Fruit fly (Drosophila melanogaster): Measurements from ENCODE around the gene CG31431.

Gene CG31431

dm6 chr3R:21824407-21825006, 46.0 kb upstream of the CG31431 start:
- peak in 1 of 2 experiments; percentile 10 for TF ChIP-seq foxo (GFP tag; optimal IDR thresholded peaks at IDR 0.05)
- peak; percentile 33 for TF ChIP-seq Dif (GFP tag; optimal IDR thresholded peaks at IDR 0.05; ENCODE audit: partially characterized antibody)
- peak; percentile 13 for TF ChIP-seq woc (GFP tag; optimal IDR thresholded peaks at IDR 0.05)
- no peak for TF ChIP-seq N (GFP tag; optimal IDR thresholded peaks at IDR 0.05)
- TF ChIP-seq dmrt93B (GFP tag; optimal IDR thresholded peaks at IDR 0.05): peak; percentile 24
- no peak for TF ChIP-seq rgr (GFP tag; optimal IDR thresholded peaks at IDR 0.05)
- TF ChIP-seq psq (GFP tag; optimal IDR thresholded peaks at IDR 0.05): peak; percentile 38

- TF ChIP-seq Hnf4 (GFP tag; optimal IDR thresholded peaks at IDR 0.05) (no peak), psq (GFP tag; optimal IDR thresholded peaks at IDR 0.05) (no peak), Sp1 (GFP tag; optimal IDR thresholded peaks at IDR 0.05) (peak; percentile 16), dsf (GFP tag; optimal IDR thresholded peaks at IDR 0.05; ENCODE audit: borderline replicate concordance) (no peak), fru (GFP tag; optimal IDR thresholded peaks at IDR 0.05) (no peak), Dfd (GFP tag; optimal IDR thresholded peaks at IDR 0.05) (no peak), brk (GFP tag; optimal IDR thresholded peaks at IDR 0.05) (no peak), CG32264 (GFP tag; optimal IDR thresholded peaks at IDR 0.05) (no peak), sv (GFP tag; optimal IDR thresholded peaks at IDR 0.05) (no peak), Myc (optimal IDR thresholded peaks at IDR 0.05) (no peak), tai (GFP tag; optimal IDR thresholded peaks at IDR 0.05) (peak; percentile 3), Mio (GFP tag; optimal IDR thresholded peaks at IDR 0.05) (no peak)
Measured at dm6 chr3R:21825140-21825539, 45.3 kb upstream of the CG31431 start.

dm6 chr3R:21825775-21826558, 44.5 kb upstream of the CG31431 start:
- TF ChIP-seq h (GFP tag; optimal IDR thresholded peaks at IDR 0.05): peak; percentile 0
- TF ChIP-seq Sp1 (GFP tag; optimal IDR thresholded peaks at IDR 0.05): peak; percentile 1
- no peak for TF ChIP-seq GATAd (GFP tag; optimal IDR thresholded peaks at IDR 0.05)
- no peak for TF ChIP-seq OdsH (GFP tag; optimal IDR thresholded peaks at IDR 0.05)
- TF ChIP-seq Jra (GFP tag; optimal IDR thresholded peaks at IDR 0.05): no peak
- TF ChIP-seq rgr (GFP tag; optimal IDR thresholded peaks at IDR 0.05): no peak
- TF ChIP-seq usp (GFP tag; optimal IDR thresholded peaks at IDR 0.05): no peak
- TF ChIP-seq CG32264 (GFP tag; optimal IDR thresholded peaks at IDR 0.05): no peak
- TF ChIP-seq Myc (optimal IDR thresholded peaks at IDR 0.05): no peak
- TF ChIP-seq Hnf4 (GFP tag; optimal IDR thresholded peaks at IDR 0.05): no peak

DNA sequence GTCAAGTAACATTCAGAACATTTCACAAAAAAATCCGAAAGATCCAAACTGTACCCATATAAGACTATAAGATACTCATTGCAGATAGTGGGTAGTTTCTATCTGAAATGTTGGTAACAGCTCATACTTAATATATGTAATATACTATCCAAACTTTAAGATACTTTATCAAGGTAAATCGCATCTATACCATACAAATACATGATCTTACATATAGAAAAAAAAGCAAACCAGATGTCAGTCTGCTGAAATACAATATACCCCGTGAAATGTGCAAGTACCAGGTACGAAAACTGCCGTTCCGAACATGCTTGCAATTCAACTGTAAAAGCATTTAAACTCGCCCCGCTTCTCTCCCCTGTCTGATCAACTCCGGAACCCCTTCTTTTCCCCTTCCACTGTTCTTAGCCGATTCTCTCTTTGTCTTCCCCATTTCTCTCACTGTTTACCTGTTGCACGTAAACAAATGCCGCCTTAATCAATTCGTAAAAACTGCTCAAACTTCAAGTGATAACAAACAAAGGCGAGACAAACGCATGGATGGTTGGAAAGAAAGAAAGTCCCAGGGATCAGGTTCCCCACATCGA, 42.9 kb upstream of the CG31431 start:
- peak; percentile 54 for TF ChIP-seq rgr (GFP tag; optimal IDR thresholded peaks at IDR 0.05)
- no peak for TF ChIP-seq Vsx2 (GFP tag; optimal IDR thresholded peaks at IDR 0.05; ENCODE audit: partially characterized antibody)
- TF ChIP-seq Hr78 (GFP tag; optimal IDR thresholded peaks at IDR 0.05): no peak
- TF ChIP-seq usp (GFP tag; optimal IDR thresholded peaks at IDR 0.05): no peak
- TF ChIP-seq foxo (GFP tag; optimal IDR thresholded peaks at IDR 0.05): peak in 1 of 2 experiments; percentile 51
- peak; percentile 1 for TF ChIP-seq Hnf4 (GFP tag; optimal IDR thresholded peaks at IDR 0.05)
- TF ChIP-seq Jra (GFP tag; optimal IDR thresholded peaks at IDR 0.05): no peak
- TF ChIP-seq OdsH (GFP tag; optimal IDR thresholded peaks at IDR 0.05): peak; percentile 58
- peak; percentile 15 for TF ChIP-seq dmrt93B (GFP tag; optimal IDR thresholded peaks at IDR 0.05)
- no peak for TF ChIP-seq Dfd (GFP tag; optimal IDR thresholded peaks at IDR 0.05)
- TF ChIP-seq CG32264 (GFP tag; optimal IDR thresholded peaks at IDR 0.05): no peak
- no peak for TF ChIP-seq N (GFP tag; optimal IDR thresholded peaks at IDR 0.05)
- peak; percentile 57 for TF ChIP-seq woc (GFP tag; optimal IDR thresholded peaks at IDR 0.05)
- peak; percentile 49 for TF ChIP-seq ey (GFP tag; optimal IDR thresholded peaks at IDR 0.05)
- TF ChIP-seq brk (GFP tag; optimal IDR thresholded peaks at IDR 0.05): no peak
- peak; percentile 23 for TF ChIP-seq Sp1 (GFP tag; optimal IDR thresholded peaks at IDR 0.05)
- no peak for TF ChIP-seq Rel (GFP tag; optimal IDR thresholded peaks at IDR 0.05)
- peak; percentile 37 for TF ChIP-seq Rel (tag; optimal IDR thresholded peaks at IDR 0.05)
- TF ChIP-seq h (GFP tag; optimal IDR thresholded peaks at IDR 0.05): peak; percentile 71
- TF ChIP-seq pan (optimal IDR thresholded peaks at IDR 0.05): peak; percentile 50
- peak; percentile 56 for TF ChIP-seq psq (GFP tag; optimal IDR thresholded peaks at IDR 0.05)
- no peak for TF ChIP-seq Dif (GFP tag; optimal IDR thresholded peaks at IDR 0.05; ENCODE audit: partially characterized antibody)
- TF ChIP-seq CrebA (GFP tag; optimal IDR thresholded peaks at IDR 0.05; ENCODE audit: borderline replicate concordance): no peak
- peak; percentile 41 for TF ChIP-seq fru (GFP tag; optimal IDR thresholded peaks at IDR 0.05)
- no peak for TF ChIP-seq sage (GFP tag; optimal IDR thresholded peaks at IDR 0.05)
- TF ChIP-seq br (GFP tag; optimal IDR thresholded peaks at IDR 0.05): peak; percentile 24
- no peak for TF ChIP-seq tai (GFP tag; optimal IDR thresholded peaks at IDR 0.05)
- peak; percentile 48 for TF ChIP-seq HLH106 (tag; optimal IDR thresholded peaks at IDR 0.05)
